Worm (Caenorhabditis elegans) whole organism, early embryonic: Measurements from ENCODE around the gene Y51H4A.22.

Experiments
- ama-1 ChIP-seq: fragments of 150-350 bp; optimal IDR thresholded peaks from 2 replicates; lab custom pipeline; 2014
- ets-7 ChIP-seq: sonication (generic microtip); optimal IDR thresholded peaks from 2 replicates; lab custom pipeline; 2016; ENCODE audit warnings: missing genotype, missing genetic modification characterization, missing compliant biosample characterization
- flt-1 ChIP-seq: fragments of 200-800 bp; sonication (Bioruptor generic); IDR thresholded peaks from 2 replicates; pipeline ENCODE4 v1.3.6; 2022; ENCODE audit warnings: missing genetic modification characterization, missing compliant biosample characterization
- hmg-4 ChIP-seq: fragments of 200-800 bp; sonication (Bioruptor generic); optimal IDR thresholded peaks from 2 replicates; lab custom pipeline; 2018; ENCODE audit warnings: mild to moderate bottlenecking, missing genetic modification characterization, missing compliant biosample characterization
- scrt-1 ChIP-seq: fragments of 200-800 bp; sonication (Bioruptor generic); IDR thresholded peaks from 2 replicates; pipeline ENCODE4 v1.3.6; 2022; ENCODE audit warnings: missing genetic modification characterization, missing compliant biosample characterization
- sea-1 ChIP-seq: fragments of 200-800 bp; sonication (Bioruptor generic); conservative IDR thresholded peaks from 2 replicates; pipeline ENCODE4 v1.3.6; 2022; ENCODE audit warnings: missing genetic modification characterization, missing compliant biosample characterization
- tbx-11 ChIP-seq: fragments of 200-800 bp; sonication (Bioruptor generic); IDR thresholded peaks from 2 replicates; pipeline ENCODE4 v1.3.6; 2022; ENCODE audit warnings: missing genetic modification characterization, missing compliant biosample characterization

DNA sequence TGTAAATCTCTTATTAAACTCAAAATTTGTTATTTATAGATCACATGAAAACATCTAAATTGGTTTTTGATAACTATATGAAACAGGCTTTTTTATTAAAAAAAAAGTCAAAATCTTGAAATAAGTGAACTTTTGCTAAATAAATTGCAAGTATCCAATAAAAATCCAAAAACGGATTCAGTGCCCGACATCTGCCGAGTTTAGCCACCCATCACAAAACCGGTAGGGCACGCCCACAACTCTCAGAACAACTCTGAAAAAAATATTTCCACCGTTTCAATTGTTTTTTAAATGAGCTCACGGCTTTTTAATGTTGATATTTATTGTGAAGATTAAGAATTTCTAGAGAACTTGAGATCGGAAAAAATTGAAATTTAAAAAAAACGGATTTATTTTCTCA lies 10.8 kb upstream of the Y51H4A.22 start:
- TF ChIP-seq ama-1 (lab: Kevin White, UChicago): no peak
- no peak for TF ChIP-seq hmg-4
- TF ChIP-seq flt-1 (GFP tag; lab: Robert Waterston, UW): no peak
- TF ChIP-seq ets-7 (tag; lab: Kevin White, UChicago): no peak
- TF ChIP-seq tbx-11 (GFP tag; lab: Robert Waterston, UW): no peak
- no peak for TF ChIP-seq scrt-1 (GFP tag; lab: Robert Waterston, UW)
- TF ChIP-seq sea-1: no peak
